Fruit fly (Drosophila melanogaster): ENCODE results near the gene CG3088.

The CG3088 gene

dm6 chr3L:9601225-9601624 is at the start of gene CG3088, which contains the start of gene CG3306:
Gene CG3088 (minus strand): TSS chr3L:9601325.
Gene CG3306 (plus strand): TSS chr3L:9601523.
- TF ChIP-seq cnc (optimal IDR thresholded peaks at IDR 0.05), result no peak
- no peak for TF ChIP-seq CG7101 (tag; optimal IDR thresholded peaks at IDR 0.05)
- TF ChIP-seq pad (GFP tag; optimal IDR thresholded peaks at IDR 0.05), result no peak
- TF ChIP-seq CG5204 (GFP tag; optimal IDR thresholded peaks at IDR 0.05), result no peak
- TF ChIP-seq CG14711 (tag; optimal IDR thresholded peaks at IDR 0.05), result no peak
- no peak for TF ChIP-seq kay (GFP tag; ENCODE audit: borderline replicate concordance)

DNA sequence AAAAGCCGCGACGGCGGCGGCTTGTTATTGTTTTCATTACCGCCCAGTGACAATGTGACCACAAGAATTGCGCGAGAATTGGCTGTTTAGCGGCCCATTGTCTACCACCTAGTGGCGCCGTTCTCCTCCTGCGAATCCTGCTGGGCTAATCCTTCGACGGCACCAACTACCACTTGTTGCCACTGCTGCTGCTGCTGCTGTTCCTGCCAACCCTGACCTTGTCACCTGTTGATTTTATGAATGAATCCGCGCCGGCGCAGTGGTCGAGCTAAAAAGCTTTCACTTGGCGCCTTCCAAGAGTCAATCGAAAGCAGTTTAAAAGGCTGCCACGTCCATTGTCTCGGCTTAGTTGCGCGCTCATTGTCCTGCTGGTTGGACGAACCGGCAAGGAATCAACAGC is 42.6 kb upstream of the CG3088 start, which contains the start of gene CNMaR:
TSS of gene CNMaR (plus strand) at position 348 of the 400 bp plus-strand sequence.
- TF ChIP-seq CG14711 (tag; optimal IDR thresholded peaks at IDR 0.05), result no peak
- no peak for TF ChIP-seq Clk (GFP tag; optimal IDR thresholded peaks at IDR 0.05)
- TF ChIP-seq pad (GFP tag; optimal IDR thresholded peaks at IDR 0.05), result no peak
- TF ChIP-seq Mnt (GFP tag; optimal IDR thresholded peaks at IDR 0.05), result no peak
- no peak for TF ChIP-seq Crg-1 (GFP tag; optimal IDR thresholded peaks at IDR 0.05)
- no peak for TF ChIP-seq Hr96 (GFP tag; optimal IDR thresholded peaks at IDR 0.05)
- TF ChIP-seq kay (GFP tag; ENCODE audit: borderline replicate concordance), result no peak
- TF ChIP-seq cnc (optimal IDR thresholded peaks at IDR 0.05), result no peak
- no peak for TF ChIP-seq CG7101 (tag; optimal IDR thresholded peaks at IDR 0.05)
- no peak for TF ChIP-seq ovo (GFP tag; optimal IDR thresholded peaks at IDR 0.05)
- TF ChIP-seq CG12768 (GFP tag; optimal IDR thresholded peaks at IDR 0.05), result no peak

DNA sequence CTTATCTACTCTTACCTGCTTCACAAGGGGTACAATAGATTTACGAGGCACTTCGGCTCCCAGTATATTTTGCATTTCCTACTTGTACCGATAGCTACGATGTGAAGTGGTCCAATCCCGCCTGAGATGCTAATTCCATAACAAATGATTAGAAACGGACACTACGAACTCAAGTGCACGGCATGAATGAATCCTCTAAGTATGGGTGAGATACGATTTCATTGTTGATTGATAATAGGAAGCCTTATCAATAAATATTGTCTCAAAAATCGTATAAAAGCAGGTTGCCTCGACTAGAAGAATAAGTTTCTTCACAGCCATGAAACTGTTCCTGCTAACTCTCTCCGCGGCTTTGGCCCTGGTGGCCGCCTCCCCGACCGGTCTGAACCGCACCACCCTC is 39.6 kb upstream of the CG3088 start, which contains the start of gene CG18180:
TSS of gene CG18180 (plus strand) at position 301 of the 400 bp plus-strand sequence.
- peak; percentile 87 for TF ChIP-seq cic (GFP tag; optimal IDR thresholded peaks at IDR 0.05)
- TF ChIP-seq bab1 (GFP tag; optimal IDR thresholded peaks at IDR 0.05), result no peak
- TF ChIP-seq CG14711 (tag; optimal IDR thresholded peaks at IDR 0.05), result no peak

DNA sequence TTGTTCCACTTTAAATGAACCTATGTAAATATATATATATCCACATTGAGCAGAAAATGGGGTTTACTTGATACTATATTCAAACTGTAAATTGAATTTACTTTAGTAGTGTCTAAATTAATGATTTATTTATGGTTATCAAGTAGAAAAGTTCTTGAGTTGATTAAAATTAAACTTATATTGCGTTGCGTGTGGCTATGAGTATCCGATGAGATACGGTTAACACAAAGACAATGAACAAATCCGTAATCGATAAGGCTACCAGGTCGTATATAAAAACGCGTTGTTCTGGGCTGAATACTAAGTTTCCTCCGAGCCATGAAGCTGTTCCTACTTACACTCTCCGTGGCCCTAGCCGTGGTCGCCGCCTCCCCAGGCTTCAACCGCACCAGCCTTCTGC is 37.8 kb upstream of the CG3088 start, which contains the start of gene CG18179:
TSS of gene CG18179 (plus strand) at position 301 of the 400 bp plus-strand sequence.
- TF ChIP-seq CG11617 (GFP tag; optimal IDR thresholded peaks at IDR 0.05) (no peak), Crg-1 (GFP tag; optimal IDR thresholded peaks at IDR 0.05) (no peak), CG5204 (GFP tag; optimal IDR thresholded peaks at IDR 0.05) (no peak), CG33017 (tag; optimal IDR thresholded peaks at IDR 0.05) (no peak), Clk (GFP tag; optimal IDR thresholded peaks at IDR 0.05) (no peak), CG7045 (GFP tag; optimal IDR thresholded peaks at IDR 0.05) (no peak), tj (GFP tag; optimal IDR thresholded peaks at IDR 0.05) (no peak), kay (GFP tag; ENCODE audit: borderline replicate concordance) (no peak), ovo (GFP tag; optimal IDR thresholded peaks at IDR 0.05) (no peak), CG7101 (tag; optimal IDR thresholded peaks at IDR 0.05) (no peak), cic (GFP tag; optimal IDR thresholded peaks at IDR 0.05) (no peak), CG12768 (GFP tag; optimal IDR thresholded peaks at IDR 0.05) (no peak), CG14711 (tag; optimal IDR thresholded peaks at IDR 0.05) (no peak), cnc (optimal IDR thresholded peaks at IDR 0.05) (no peak), Hr96 (GFP tag; optimal IDR thresholded peaks at IDR 0.05) (no peak)

DNA sequence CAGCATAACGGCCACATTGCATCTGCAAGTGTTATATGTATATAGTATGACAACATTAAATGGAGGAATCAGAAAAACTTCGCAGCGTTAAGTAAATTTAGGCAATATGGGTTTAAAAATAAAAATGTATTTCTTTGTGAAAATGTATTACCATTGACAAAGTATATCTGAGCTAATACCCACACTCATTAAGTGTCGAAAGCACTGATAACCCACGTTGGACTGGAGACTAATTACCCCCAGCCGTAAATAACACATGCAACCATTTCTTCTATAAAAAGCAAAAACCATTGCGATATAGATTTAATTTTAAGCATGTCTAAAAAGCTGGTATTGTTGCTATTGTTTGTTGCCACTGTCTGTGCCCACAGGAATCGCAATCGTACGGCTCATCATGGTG is 36.7 kb upstream of the CG3088 start, which contains the start of gene CG8329:
TSS of gene CG8329 (plus strand) at position 301 of the 400 bp plus-strand sequence.
- no peak for TF ChIP-seq CG7101 (tag; optimal IDR thresholded peaks at IDR 0.05)
- no peak for TF ChIP-seq kay (GFP tag; ENCODE audit: borderline replicate concordance)
- TF ChIP-seq cic (GFP tag; optimal IDR thresholded peaks at IDR 0.05), result no peak
- TF ChIP-seq tj (GFP tag; optimal IDR thresholded peaks at IDR 0.05), result no peak
- no peak for TF ChIP-seq CG5204 (GFP tag; optimal IDR thresholded peaks at IDR 0.05)
- TF ChIP-seq Hr96 (GFP tag; optimal IDR thresholded peaks at IDR 0.05), result no peak
- no peak for TF ChIP-seq Clk (GFP tag; optimal IDR thresholded peaks at IDR 0.05)
- TF ChIP-seq CG12768 (GFP tag; optimal IDR thresholded peaks at IDR 0.05), result no peak
- no peak for TF ChIP-seq toe (GFP tag; optimal IDR thresholded peaks at IDR 0.05)
- no peak for TF ChIP-seq ovo (GFP tag; optimal IDR thresholded peaks at IDR 0.05)
- TF ChIP-seq cnc (optimal IDR thresholded peaks at IDR 0.05), result no peak
- no peak for TF ChIP-seq CG33017 (tag; optimal IDR thresholded peaks at IDR 0.05)
- no peak for TF ChIP-seq CG7045 (GFP tag; optimal IDR thresholded peaks at IDR 0.05)
- no peak for TF ChIP-seq Crg-1 (GFP tag; optimal IDR thresholded peaks at IDR 0.05)

- TF ChIP-seq CG12768 (GFP tag; optimal IDR thresholded peaks at IDR 0.05), result no peak
- TF ChIP-seq bab1 (GFP tag; optimal IDR thresholded peaks at IDR 0.05), result peak; percentile 42
- no peak for TF ChIP-seq Mnt (GFP tag; optimal IDR thresholded peaks at IDR 0.05)
- no peak for TF ChIP-seq CG7045 (GFP tag; optimal IDR thresholded peaks at IDR 0.05)
These were observed 28.8 kb upstream of the CG3088 start for dm6 chr3L:9629910-9630309.

DNA sequence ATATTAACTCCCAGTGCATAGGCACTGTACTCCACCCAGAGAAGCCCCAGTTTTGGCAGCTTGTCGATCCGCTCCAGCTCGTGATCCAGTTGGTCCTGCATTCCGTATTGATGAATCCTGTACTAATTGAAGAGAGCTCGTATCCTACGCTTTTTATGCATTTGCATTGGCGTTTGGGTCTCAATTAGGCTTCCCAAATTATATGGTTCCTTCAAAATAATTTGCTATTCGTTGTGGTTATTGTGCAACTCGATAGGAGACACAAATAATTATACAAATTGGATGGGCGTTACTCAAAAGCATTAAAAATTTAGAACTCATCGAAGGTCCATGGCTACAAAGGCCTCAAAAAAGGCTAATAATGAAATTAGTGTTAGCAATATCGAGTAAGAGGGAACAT is 28.0 kb upstream of the CG3088 start, which contains the start of gene Or67b:
TSS of gene Or67b (minus strand) at position 101 of the 400 bp plus-strand sequence.
- TF ChIP-seq tj (GFP tag; optimal IDR thresholded peaks at IDR 0.05), result no peak
- no peak for TF ChIP-seq Mnt (GFP tag; optimal IDR thresholded peaks at IDR 0.05)
- no peak for TF ChIP-seq CG7101 (tag; optimal IDR thresholded peaks at IDR 0.05)
- TF ChIP-seq Crg-1 (GFP tag; optimal IDR thresholded peaks at IDR 0.05), result no peak
- no peak for TF ChIP-seq ovo (GFP tag; optimal IDR thresholded peaks at IDR 0.05)
- TF ChIP-seq CG12768 (GFP tag; optimal IDR thresholded peaks at IDR 0.05), result no peak

- no peak for TF ChIP-seq tj (GFP tag; optimal IDR thresholded peaks at IDR 0.05)
- no peak for TF ChIP-seq CG5204 (GFP tag; optimal IDR thresholded peaks at IDR 0.05)
- no peak for TF ChIP-seq cic (GFP tag; optimal IDR thresholded peaks at IDR 0.05)
- no peak for TF ChIP-seq CG12768 (GFP tag; optimal IDR thresholded peaks at IDR 0.05)
- no peak for TF ChIP-seq toe (GFP tag; optimal IDR thresholded peaks at IDR 0.05)
- no peak for TF ChIP-seq CG7101 (tag; optimal IDR thresholded peaks at IDR 0.05)
- TF ChIP-seq kay (GFP tag; ENCODE audit: borderline replicate concordance), result no peak
- no peak for TF ChIP-seq cnc (optimal IDR thresholded peaks at IDR 0.05)
- TF ChIP-seq CG33017 (tag; optimal IDR thresholded peaks at IDR 0.05), result no peak
- no peak for TF ChIP-seq bab1 (GFP tag; optimal IDR thresholded peaks at IDR 0.05)
- no peak for TF ChIP-seq Crg-1 (GFP tag; optimal IDR thresholded peaks at IDR 0.05)
- TF ChIP-seq Clk (GFP tag; optimal IDR thresholded peaks at IDR 0.05), result no peak
- no peak for TF ChIP-seq ovo (GFP tag; optimal IDR thresholded peaks at IDR 0.05)
- no peak for TF ChIP-seq CG11617 (GFP tag; optimal IDR thresholded peaks at IDR 0.05)
- no peak for TF ChIP-seq pad (GFP tag; optimal IDR thresholded peaks at IDR 0.05)
- TF ChIP-seq CG7045 (GFP tag; optimal IDR thresholded peaks at IDR 0.05), result no peak
- no peak for TF ChIP-seq Hr96 (GFP tag; optimal IDR thresholded peaks at IDR 0.05)
- no peak for TF ChIP-seq CG1620 (GFP tag; optimal IDR thresholded peaks at IDR 0.05)
- TF ChIP-seq Mnt (GFP tag; optimal IDR thresholded peaks at IDR 0.05), result no peak
These were observed 27.3 kb upstream of the CG3088 start, which contains the start of gene Cyp40 for dm6 chr3L:9628376-9628775. Gene Cyp40 (plus strand): TSS chr3L:9628676.

Data from whole organism, adult.